Fruit fly (Drosophila melanogaster) whole organism, embryonic: ENCODE measurements around the gene SdicB.

Experiments
- Antp ChIP-seq: fragments of 200-800 bp; sonication (Bioruptor generic); optimal IDR thresholded peaks from 3 replicates; lab custom pipeline; 2016; ENCODE audit warnings: missing biosample characterization, missing genetic modification characterization
- Atf6 ChIP-seq: fragments of 200-800 bp; sonication (Bioruptor generic); IDR thresholded peaks from 2 replicates; pipeline ENCODE4 v1.3.6; 2022; ENCODE audit warnings: missing biosample characterization, missing genetic modification characterization
- CG11247 ChIP-seq: fragments of 200-800 bp; sonication (Bioruptor generic); IDR thresholded peaks from 2 replicates; pipeline ENCODE4 v1.3.6; 2022; ENCODE audit warnings: missing biosample characterization, missing genetic modification characterization
- CG15073 ChIP-seq: fragments of 200-800 bp; sonication (Bioruptor generic); optimal IDR thresholded peaks from 2 replicates; lab custom pipeline; 2016; ENCODE audit warnings: missing biosample characterization, missing genetic modification characterization
- CG16813 ChIP-seq: fragments of 200-800 bp; sonication (Bioruptor generic); IDR thresholded peaks from 3 replicates; pipeline ENCODE4 v1.3.6; 2022; ENCODE audit warnings: missing biosample characterization, missing genetic modification characterization; ENCODE audit not compliant: partially characterized antibody
- CG18011 ChIP-seq: fragments of 200-800 bp; sonication (Bioruptor generic); optimal IDR thresholded peaks from 2 replicates; lab custom pipeline; 2017; ENCODE audit warnings: missing biosample characterization, missing genetic modification characterization, mild to moderate bottlenecking, moderate library complexity, missing genotype
- CG1832 ChIP-seq: fragments of 200-800 bp; sonication (Bioruptor generic); optimal IDR thresholded peaks from 2 replicates; lab custom pipeline; 2017; ENCODE audit warnings: missing biosample characterization, mild to moderate bottlenecking, missing genetic modification characterization, inconsistent platforms
- CG18764 ChIP-seq: fragments of 200-800 bp; sonication (Bioruptor generic); optimal IDR thresholded peaks from 3 replicates; lab custom pipeline; 2016; ENCODE audit warnings: missing biosample characterization, missing genetic modification characterization
- CG2712 ChIP-seq: fragments of 200-800 bp; optimal IDR thresholded peaks from 3 replicates; lab custom pipeline; 2019; ENCODE audit warnings: missing biosample characterization, mild to moderate bottlenecking, missing genetic modification characterization, moderate library complexity
- CG3065 ChIP-seq: fragments of 200-800 bp; sonication (Bioruptor generic); optimal IDR thresholded peaks from 2 replicates; lab custom pipeline; 2016; ENCODE audit warnings: missing biosample characterization, missing genetic modification characterization
- CG31365 ChIP-seq: fragments of 200-800 bp; sonication (Bioruptor generic); optimal IDR thresholded peaks from 2 replicates; lab custom pipeline; 2018; ENCODE audit warnings: missing biosample characterization, mild to moderate bottlenecking, missing genetic modification characterization
- CG6854 ChIP-seq: fragments of 200-800 bp; sonication (Bioruptor generic); optimal IDR thresholded peaks from 3 replicates; lab custom pipeline; 2017; ENCODE audit warnings: missing biosample characterization, mild to moderate bottlenecking, missing genetic modification characterization
- CG9797 ChIP-seq: fragments of 200-800 bp; sonication (Bioruptor generic); optimal IDR thresholded peaks from 3 replicates; lab custom pipeline; 2018; ENCODE audit warnings: missing biosample characterization, mild to moderate bottlenecking, missing genetic modification characterization
- D19B ChIP-seq: fragments of 200-800 bp; sonication (Bioruptor generic); optimal IDR thresholded peaks from 2 replicates; lab custom pipeline; 2017; ENCODE audit warnings: missing biosample characterization, mild to moderate bottlenecking, missing genetic modification characterization
- Dad ChIP-seq: fragments of 200-800 bp; sonication (Bioruptor generic); optimal IDR thresholded peaks from 3 replicates; lab custom pipeline; 2016; ENCODE audit warnings: missing biosample characterization, missing genetic modification characterization
- HmgD ChIP-seq: fragments of 200-800 bp; sonication (Bioruptor generic); optimal IDR thresholded peaks from 3 replicates; lab custom pipeline; 2016; ENCODE audit warnings: missing biosample characterization, missing genetic modification characterization
- Myb ChIP-seq: fragments of 200-800 bp; sonication (Bioruptor generic); optimal IDR thresholded peaks from 2 replicates; lab custom pipeline; 2016; ENCODE audit warnings: missing biosample characterization, missing genetic modification characterization
- Oli ChIP-seq: fragments of 200-800 bp; sonication (Bioruptor generic); optimal IDR thresholded peaks from 2 replicates; lab custom pipeline; 2018; ENCODE audit warnings: missing biosample characterization, mild to moderate bottlenecking, missing genetic modification characterization, moderate library complexity
- Sry-δ ChIP-seq: fragments of 200-800 bp; sonication (Bioruptor generic); optimal IDR thresholded peaks from 2 replicates; lab custom pipeline; 2016; ENCODE audit warnings: missing biosample characterization, missing genetic modification characterization
- TFAM ChIP-seq: fragments of 200-800 bp; sonication (Bioruptor generic); optimal IDR thresholded peaks from 2 replicates; lab custom pipeline; 2017; ENCODE audit warnings: missing biosample characterization, missing genetic modification characterization, inconsistent platforms
- Trl ChIP-seq, 3 experiments: fragments of >200 bp in 2 of 3; fragments of 200-800 bp in 1 of 3; sonication (Bioruptor generic) in 1 of 3; optimal IDR thresholded peaks; 2 replicates in 1 of 3; 3 replicates in 2 of 3; lab custom pipeline; 2016 to 2017; ENCODE audit warnings: missing biosample characterization in 1 of 3, missing genetic modification characterization in 1 of 3
- Xbp1 ChIP-seq: fragments of 200-800 bp; sonication (Bioruptor generic); optimal IDR thresholded peaks from 3 replicates; lab custom pipeline; 2016; ENCODE audit warnings: missing biosample characterization, mild to moderate bottlenecking, missing genetic modification characterization
- YL-1 ChIP-seq: fragments of 200-800 bp; sonication (Bioruptor generic); optimal IDR thresholded peaks from 3 replicates; lab custom pipeline; 2017; ENCODE audit warnings: missing biosample characterization, mild to moderate bottlenecking, missing genetic modification characterization
- ac ChIP-seq: fragments of 200-800 bp; sonication (Bioruptor generic); optimal IDR thresholded peaks from 3 replicates; lab custom pipeline; 2017; ENCODE audit warnings: missing biosample characterization, mild to moderate bottlenecking, missing genetic modification characterization
- bowl ChIP-seq: fragments of 200-800 bp; sonication (Bioruptor generic); IDR thresholded peaks from 2 replicates; pipeline ENCODE4 v1.3.6; 2022; ENCODE audit warnings: missing biosample characterization, missing genetic modification characterization
- chinmo ChIP-seq: fragments of 200-800 bp; sonication (Bioruptor generic); IDR thresholded peaks from 4 replicates; pipeline ENCODE4 v1.3.6; 2022; ENCODE audit warnings: missing biosample characterization, missing genetic modification characterization; ENCODE audit not compliant: partially characterized antibody
- corto ChIP-seq: fragments of 200-800 bp; sonication (Bioruptor generic); optimal IDR thresholded peaks from 2 replicates; lab custom pipeline; 2016; ENCODE audit warnings: missing biosample characterization, mild to moderate bottlenecking, missing genetic modification characterization, moderate library complexity
- crp ChIP-seq, 2 experiments: fragments of 200-800 bp; sonication (Bioruptor generic); optimal IDR thresholded peaks; 2 replicates in 1 of 2; 3 replicates in 1 of 2; lab custom pipeline; 2017; ENCODE audit warnings: missing biosample characterization in 2 of 2, missing genetic modification characterization in 2 of 2, mild to moderate bottlenecking in 1 of 2, moderate library complexity in 1 of 2
- danr ChIP-seq: fragments of 200-800 bp; sonication (Bioruptor generic); IDR thresholded peaks from 2 replicates; pipeline ENCODE4 v1.3.6; 2022; ENCODE audit warnings: missing biosample characterization, missing genetic modification characterization
- disco-r ChIP-seq: fragments of 200-800 bp; sonication (Bioruptor generic); optimal IDR thresholded peaks from 2 replicates; lab custom pipeline; 2016; ENCODE audit warnings: missing biosample characterization, missing genetic modification characterization
- dpn ChIP-seq, 2 experiments: fragments of 200-800 bp; sonication (Bioruptor generic); optimal IDR thresholded peaks; 3 replicates each; lab custom pipeline; 2016; ENCODE audit warnings: missing biosample characterization in 2 of 2, missing genetic modification characterization in 2 of 2
- fd96Cb ChIP-seq: fragments of 200-800 bp; sonication (Bioruptor generic); optimal IDR thresholded peaks from 2 replicates; lab custom pipeline; 2018; ENCODE audit warnings: missing biosample characterization, mild to moderate bottlenecking, missing genetic modification characterization, moderate library complexity
- gt ChIP-seq: fragments of 200-800 bp; sonication (Bioruptor generic); IDR thresholded peaks from 2 replicates; pipeline ENCODE4 v1.3.6; 2022; ENCODE audit warnings: missing biosample characterization, missing genetic modification characterization
- hb ChIP-seq: fragments of 200-800 bp; sonication (Bioruptor generic); IDR thresholded peaks from 3 replicates; pipeline ENCODE4 v1.3.6; 2022; ENCODE audit warnings: missing biosample characterization, missing genetic modification characterization; ENCODE audit not compliant: partially characterized antibody
- onecut ChIP-seq: fragments of 200-800 bp; sonication (Bioruptor generic); IDR thresholded peaks from 2 replicates; pipeline ENCODE4 v1.3.6; 2022; ENCODE audit warnings: missing biosample characterization, missing genetic modification characterization
- p53 ChIP-seq: fragments of 200-800 bp; sonication (Bioruptor generic); optimal IDR thresholded peaks from 2 replicates; lab custom pipeline; 2016; ENCODE audit warnings: missing biosample characterization, missing genetic modification characterization
- phol ChIP-seq: fragments of 200-800 bp; sonication (Bioruptor generic); optimal IDR thresholded peaks from 3 replicates; lab custom pipeline; 2018; ENCODE audit warnings: missing biosample characterization, mild to moderate bottlenecking, missing genetic modification characterization, moderate library complexity
- pzg ChIP-seq: fragments of 200-800 bp; sonication (Bioruptor generic); optimal IDR thresholded peaks from 3 replicates; lab custom pipeline; 2018; ENCODE audit warnings: missing biosample characterization, mild to moderate bottlenecking, missing genetic modification characterization, moderate library complexity
- rib ChIP-seq: fragments of 200-800 bp; sonication (Bioruptor generic); IDR thresholded peaks from 2 replicates; pipeline ENCODE4 v1.3.6; 2022; ENCODE audit warnings: missing biosample characterization, missing genetic modification characterization
- sd ChIP-seq: fragments of 200-800 bp; sonication (Bioruptor generic); optimal IDR thresholded peaks from 3 replicates; lab custom pipeline; 2018; ENCODE audit warnings: missing biosample characterization, mild to moderate bottlenecking, missing genetic modification characterization, moderate library complexity
- slbo ChIP-seq: fragments of 200-800 bp; sonication (Bioruptor generic); IDR thresholded peaks from 2 replicates; pipeline ENCODE4 v1.3.6; 2022; ENCODE audit warnings: missing biosample characterization, missing genetic modification characterization
- slou ChIP-seq: fragments of 200-800 bp; sonication (Bioruptor generic); optimal IDR thresholded peaks from 3 replicates; lab custom pipeline; 2016; ENCODE audit warnings: missing biosample characterization, missing genetic modification characterization
- so ChIP-seq: fragments of 200-800 bp; sonication (Bioruptor generic); IDR thresholded peaks from 3 replicates; pipeline ENCODE4 v1.3.6; 2022; ENCODE audit warnings: missing biosample characterization, missing genetic modification characterization
- stwl ChIP-seq: fragments of 200-800 bp; sonication (Bioruptor generic); optimal IDR thresholded peaks from 3 replicates; lab custom pipeline; 2018; ENCODE audit warnings: missing biosample characterization, mild to moderate bottlenecking, missing genetic modification characterization, moderate library complexity
- tll ChIP-seq, 2 experiments: fragments of 200-800 bp in 1 of 2; fragments of >200 bp in 1 of 2; sonication (Bioruptor generic) in 1 of 2; optimal IDR thresholded peaks; 2 replicates each; lab custom pipeline; 2017 to 2019; ENCODE audit warnings: missing biosample characterization in 2 of 2, missing genetic modification characterization in 2 of 2, mild to moderate bottlenecking in 1 of 2, moderate library complexity in 1 of 2
- usp ChIP-seq: fragments of >200 bp; optimal IDR thresholded peaks from 2 replicates; lab custom pipeline; 2017; ENCODE audit warnings: missing biosample characterization, missing genetic modification characterization
- vnd ChIP-seq: fragments of 200-800 bp; sonication (Bioruptor generic); IDR thresholded peaks from 3 replicates; pipeline ENCODE4 v1.3.6; 2022; ENCODE audit warnings: missing biosample characterization, missing genetic modification characterization; ENCODE audit not compliant: partially characterized antibody

SdicB gene

DNA sequence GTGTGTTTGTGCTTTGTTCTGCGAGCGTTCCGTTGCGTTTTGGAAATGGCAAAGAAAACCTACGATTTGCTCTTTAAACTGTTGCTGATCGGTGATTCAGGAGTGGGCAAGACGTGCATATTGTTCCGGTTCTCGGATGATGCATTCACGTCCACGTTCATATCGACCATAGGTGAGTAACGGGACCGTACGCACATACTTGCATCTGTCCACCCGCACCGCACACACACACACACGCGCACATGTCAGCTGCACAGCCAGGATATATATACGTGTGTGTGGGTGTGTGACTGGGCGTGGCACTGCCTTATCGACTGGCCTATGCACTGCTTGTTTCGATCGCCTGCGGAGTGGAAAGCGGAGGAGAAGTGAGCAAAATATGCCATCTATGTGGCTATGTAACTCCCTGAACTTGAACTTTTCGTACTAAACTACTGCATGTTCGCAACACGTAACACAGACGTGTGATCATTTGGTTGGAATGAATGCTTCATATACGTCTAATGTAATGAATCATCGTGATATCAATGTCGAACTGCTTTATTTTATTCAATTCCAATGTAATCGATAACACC, 42.3 kb upstream of the SdicB start (continued):
- TF ChIP-seq CG31365 (tag; lab: Kevin White, UChicago), result peak; percentile 94
- TF ChIP-seq CG3065 (GFP tag; lab: Kevin White, UChicago), result peak; percentile 82
- TF ChIP-seq Oli (tag; lab: Kevin White, UChicago), result no peak
- peak in 1 of 2 experiments; percentile 36 for TF ChIP-seq crp (GFP tag; optimal IDR thresholded peaks at IDR 0.05; lab: Kevin White, UChicago)
- TF ChIP-seq rib (GFP tag; lab: Robert Waterston, UW), result no peak
- TF ChIP-seq sd (tag; lab: Kevin White, UChicago), result peak; percentile 58
- TF ChIP-seq gt (GFP tag; lab: Robert Waterston, UW), result no peak
- no peak for TF ChIP-seq so (GFP tag; lab: Robert Waterston, UW)
- 0 out of 4 replicates have a peak, but pooled peaks have one; percentile 21 for TF ChIP-seq chinmo (GFP tag; lab: Robert Waterston, UW)

DNA sequence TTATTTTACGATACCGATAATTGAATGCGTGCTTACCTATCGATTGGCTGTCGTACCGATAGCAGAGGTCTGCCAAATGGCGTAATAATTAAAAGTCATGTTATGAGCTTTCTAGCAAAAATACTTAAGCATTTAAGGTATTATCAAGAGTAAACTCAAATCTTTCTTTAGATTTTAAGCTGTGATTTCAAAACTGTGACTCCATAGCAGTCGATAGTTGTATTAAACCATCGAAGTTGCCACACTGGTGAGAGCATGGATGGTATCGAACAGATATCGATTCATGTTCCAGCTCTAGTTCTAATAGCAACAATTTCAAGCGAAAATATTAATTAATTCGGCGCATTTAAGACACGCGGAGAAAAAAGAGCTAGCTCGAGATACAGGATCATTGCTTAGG, 41.7 kb upstream of the SdicB start, which contains the start of the genes CG17068 and Rab10:
TSS of gene CG17068 (minus strand) at position 25 of the 400 bp plus-strand sequence.
TSS of gene Rab10 (plus strand) at position 270 of the 400 bp plus-strand sequence.
- TF ChIP-seq p53 (GFP tag; lab: Kevin White, UChicago) (no peak), disco-r (no peak), Dad (GFP tag; lab: Kevin White, UChicago) (no peak), fd96Cb (tag; lab: Kevin White, UChicago) (no peak), slbo (GFP tag; lab: Robert Waterston, UW) (no peak; the same call in 1 of the 2 replicates), Sry-δ (GFP tag; lab: Kevin White, UChicago) (peak; percentile 95), CG6854 (GFP tag; lab: Kevin White, UChicago) (no peak), TFAM (no peak), corto (GFP tag; lab: Kevin White, UChicago) (no peak), bowl (GFP tag; lab: Robert Waterston, UW) (no peak), onecut (no peak), vnd (GFP tag; lab: Robert Waterston, UW) (peak; percentile 91), D19B (GFP tag; lab: Kevin White, UChicago) (no peak), slou (GFP tag; lab: Kevin White, UChicago) (no peak), CG18764 (GFP tag; lab: Kevin White, UChicago) (no peak), Myb (GFP tag; lab: Kevin White, UChicago) (peak; percentile 22), YL-1 (peak; percentile 24), CG9797 (GFP tag; lab: Kevin White, UChicago) (peak; percentile 11), usp (GFP tag; lab: Kevin White, UChicago) (no peak), chinmo (GFP tag; lab: Robert Waterston, UW) (0 out of 4 replicates have a peak, but pooled peaks have one; percentile 53), HmgD (GFP tag; lab: Kevin White, UChicago) (peak; percentile 32), Xbp1 (GFP tag; lab: Kevin White, UChicago) (peak; percentile 14), CG18011 (no peak), CG16813 (peak; percentile 96), CG15073 (no peak), danr (GFP tag; lab: Robert Waterston, UW) (0 out of 2 replicates have a peak, but pooled peaks have one; percentile 9), Trl (optimal IDR thresholded peaks at IDR 0.05; lab: Kevin White, UChicago) (no peak), Trl (GFP tag; optimal IDR thresholded peaks at IDR 0.05; lab: Kevin White, UChicago) (peak; percentile 30), phol (tag; lab: Kevin White, UChicago) (peak; percentile 50), Atf6 (no peak), pzg (GFP tag; lab: Kevin White, UChicago) (peak; percentile 75), tll (GFP tag; optimal IDR thresholded peaks at IDR 0.05; lab: Kevin White, UChicago) (peak in 1 of 2 experiments; percentile 8), CG11247 (GFP tag; lab: Robert Waterston, UW) (no peak), CG1832 (no peak), ac (no peak), Antp (peak; percentile 13), hb (GFP tag; lab: Robert Waterston, UW) (peak; percentile 93; the same call in 2 of the 3 replicates), dpn (GFP tag; optimal IDR thresholded peaks at IDR 0.05; lab: Kevin White, UChicago) (no peak), CG2712 (tag; lab: Kevin White, UChicago) (peak; percentile 31), stwl (tag; lab: Kevin White, UChicago) (peak; percentile 43)
